Fruit fly (Drosophila melanogaster) whole organism, embryonic: ENCODE results near the gene CG5500.
A peak's percentile ranks its signal among the peaks of the same experiment; 100 is the strongest.

Source experiments
- Aef1 ChIP-seq: fragments of 200-800 bp; sonication (Bioruptor generic); IDR thresholded peaks from 3 replicates; pipeline ENCODE4 v1.3.6; 2022; ENCODE audit warnings: missing biosample characterization, missing genetic modification characterization
- CG1024 ChIP-seq: fragments of 200-800 bp; sonication (Bioruptor generic); IDR thresholded peaks from 2 replicates; pipeline ENCODE4 v1.3.6; 2022; ENCODE audit warnings: missing biosample characterization, missing genetic modification characterization
- CG10565 ChIP-seq: fragments of 200-800 bp; sonication (Bioruptor generic); optimal IDR thresholded peaks from 3 replicates; lab custom pipeline; 2016; ENCODE audit warnings: missing biosample characterization, mild to moderate bottlenecking, missing genetic modification characterization
- CG11456 ChIP-seq: fragments of 200-800 bp; sonication (Bioruptor generic); IDR thresholded peaks from 3 replicates; pipeline ENCODE4 v1.3.6; 2022; ENCODE audit warnings: missing biosample characterization, missing genetic modification characterization
- CG14014 ChIP-seq: fragments of 200-800 bp; sonication (Bioruptor generic); IDR thresholded peaks from 2 replicates; pipeline ENCODE4 v1.3.6; 2022; ENCODE audit warnings: missing biosample characterization, missing genetic modification characterization
- CG14050 ChIP-seq: fragments of 200-800 bp; sonication (Bioruptor generic); IDR thresholded peaks from 3 replicates; pipeline ENCODE4 v1.3.6; 2022; ENCODE audit warnings: missing biosample characterization, missing genetic modification characterization
- CG14441 ChIP-seq: fragments of 200-800 bp; sonication (Bioruptor generic); IDR thresholded peaks from 2 replicates; pipeline ENCODE4 v1.3.6; 2022; ENCODE audit warnings: missing biosample characterization, missing genetic modification characterization
- CG15269 ChIP-seq: fragments of 200-800 bp; sonication (Bioruptor generic); optimal IDR thresholded peaks from 2 replicates; lab custom pipeline; 2018; ENCODE audit warnings: missing biosample characterization, mild to moderate bottlenecking, missing genetic modification characterization, moderate library complexity
- CG15601 ChIP-seq: fragments of 200-800 bp; sonication (Bioruptor generic); optimal IDR thresholded peaks from 3 replicates; lab custom pipeline; 2019; ENCODE audit warnings: missing biosample characterization, mild to moderate bottlenecking, missing genetic modification characterization, moderate library complexity
- CG16779 ChIP-seq: fragments of 200-800 bp; sonication (Bioruptor generic); IDR thresholded peaks from 2 replicates; pipeline ENCODE4 v1.3.6; 2022; ENCODE audit warnings: missing biosample characterization, missing genetic modification characterization
- CG16863 ChIP-seq: fragments of 200-800 bp; sonication (Bioruptor generic); optimal IDR thresholded peaks from 3 replicates; lab custom pipeline; 2016; ENCODE audit warnings: missing biosample characterization, missing genetic modification characterization
- CG17361 ChIP-seq: fragments of 200-800 bp; sonication (Bioruptor generic); IDR thresholded peaks from 3 replicates; pipeline ENCODE4 v1.3.6; 2022; ENCODE audit warnings: missing biosample characterization, missing genetic modification characterization
- CG17568 ChIP-seq: fragments of 200-800 bp; sonication (Bioruptor generic); optimal IDR thresholded peaks from 2 replicates; lab custom pipeline; 2018; ENCODE audit warnings: missing biosample characterization, mild to moderate bottlenecking, missing genetic modification characterization, moderate library complexity
- CG31388 ChIP-seq: fragments of 200-800 bp; sonication (Bioruptor generic); optimal IDR thresholded peaks from 2 replicates; lab custom pipeline; 2016; ENCODE audit warnings: missing biosample characterization, missing genetic modification characterization
- CG32532 ChIP-seq: fragments of 200-800 bp; sonication (Bioruptor generic); IDR thresholded peaks from 2 replicates; pipeline ENCODE4 v1.3.6; 2022; ENCODE audit warnings: missing biosample characterization, missing genetic modification characterization
- CG34422 ChIP-seq: fragments of 200-800 bp; sonication (Bioruptor generic); IDR thresholded peaks from 3 replicates; pipeline ENCODE4 v1.3.6; 2022; ENCODE audit warnings: missing biosample characterization, missing genetic modification characterization
- CG3838 ChIP-seq: fragments of 200-800 bp; sonication (Bioruptor generic); optimal IDR thresholded peaks from 3 replicates; lab custom pipeline; 2016; ENCODE audit warnings: missing biosample characterization, missing genetic modification characterization
- CG4282 ChIP-seq: fragments of 200-800 bp; sonication (Bioruptor generic); optimal IDR thresholded peaks from 2 replicates; lab custom pipeline; 2016; ENCODE audit warnings: missing biosample characterization, missing genetic modification characterization
- CG5953 ChIP-seq: fragments of 200-800 bp; sonication (Bioruptor generic); IDR thresholded peaks from 2 replicates; pipeline ENCODE4 v1.3.6; 2022; ENCODE audit warnings: missing biosample characterization, missing genetic modification characterization
- CG6683 ChIP-seq: fragments of 200-800 bp; sonication (Bioruptor generic); optimal IDR thresholded peaks from 2 replicates; lab custom pipeline; 2017; ENCODE audit warnings: missing biosample characterization, mild to moderate bottlenecking, missing genetic modification characterization, missing genetic modification reagents
- CG7745 ChIP-seq: fragments of 200-800 bp; sonication (Bioruptor generic); optimal IDR thresholded peaks from 2 replicates; lab custom pipeline; 2018; ENCODE audit warnings: missing biosample characterization, mild to moderate bottlenecking, missing genetic modification characterization, moderate library complexity
- CG8089 ChIP-seq: fragments of 200-800 bp; sonication (Bioruptor generic); optimal IDR thresholded peaks from 3 replicates; lab custom pipeline; 2016; ENCODE audit warnings: missing biosample characterization, missing genetic modification characterization
- CG8281 ChIP-seq: fragments of 200-800 bp; sonication (Bioruptor generic); optimal IDR thresholded peaks from 2 replicates; lab custom pipeline; 2018; ENCODE audit warnings: missing biosample characterization, mild to moderate bottlenecking, missing genetic modification characterization, moderate library complexity
- CG8359 ChIP-seq: fragments of 200-800 bp; sonication (Bioruptor generic); optimal IDR thresholded peaks from 2 replicates; lab custom pipeline; 2017; ENCODE audit warnings: missing biosample characterization, mild to moderate bottlenecking, missing genetic modification characterization, borderline replicate concordance
- H15 ChIP-seq: fragments of 200-800 bp; sonication (Bioruptor generic); IDR thresholded peaks from 3 replicates; pipeline ENCODE4 v1.3.6; 2022; ENCODE audit warnings: missing biosample characterization, missing genetic modification characterization
- HLH3B ChIP-seq: fragments of 200-800 bp; sonication (Bioruptor generic); IDR thresholded peaks from 2 replicates; pipeline ENCODE4 v1.3.6; 2022; ENCODE audit warnings: missing biosample characterization, missing genetic modification characterization
- Hey ChIP-seq: fragments of 200-800 bp; sonication (Bioruptor generic); optimal IDR thresholded peaks from 3 replicates; lab custom pipeline; 2018; ENCODE audit warnings: missing biosample characterization, mild to moderate bottlenecking, missing genetic modification characterization
- NC2α ChIP-seq: fragments of 200-800 bp; sonication (Bioruptor generic); optimal IDR thresholded peaks from 2 replicates; lab custom pipeline; 2016; ENCODE audit warnings: missing biosample characterization, missing genetic modification characterization
- Oaz ChIP-seq: fragments of 200-800 bp; sonication (Bioruptor generic); IDR thresholded peaks from 2 replicates; pipeline ENCODE4 v1.3.6; 2022; ENCODE audit warnings: missing biosample characterization, missing genetic modification characterization
- Side ChIP-seq: fragments of 200-800 bp; sonication (Bioruptor generic); optimal IDR thresholded peaks from 2 replicates; lab custom pipeline; 2016; ENCODE audit warnings: missing biosample characterization, missing genetic modification characterization
- al ChIP-seq: fragments of 200-800 bp; sonication (Bioruptor generic); IDR thresholded peaks from 2 replicates; pipeline ENCODE4 v1.3.6; 2022; ENCODE audit warnings: missing biosample characterization, missing genetic modification characterization
- bab2 ChIP-seq: fragments of 200-800 bp; sonication (Bioruptor generic); optimal IDR thresholded peaks from 2 replicates; lab custom pipeline; 2016; ENCODE audit warnings: missing biosample characterization, missing genetic modification characterization
- bowl ChIP-seq: fragments of 200-800 bp; sonication (Bioruptor generic); IDR thresholded peaks from 2 replicates; pipeline ENCODE4 v1.3.6; 2022; ENCODE audit warnings: missing biosample characterization, missing genetic modification characterization
- chinmo ChIP-seq: fragments of 200-800 bp; sonication (Bioruptor generic); IDR thresholded peaks from 4 replicates; pipeline ENCODE4 v1.3.6; 2022; ENCODE audit warnings: missing biosample characterization, missing genetic modification characterization; ENCODE audit not compliant: partially characterized antibody
- ci ChIP-seq: fragments of 200-800 bp; sonication (Bioruptor generic); IDR thresholded peaks from 3 replicates; pipeline ENCODE4 v1.3.6; 2022; ENCODE audit warnings: missing biosample characterization, missing genetic modification characterization
- croc ChIP-seq: fragments of 200-800 bp; sonication (Bioruptor generic); conservative IDR thresholded peaks from 3 replicates; pipeline ENCODE4 v1.3.6; 2022; ENCODE audit warnings: missing biosample characterization, missing genetic modification characterization
- crol ChIP-seq: fragments of 200-800 bp; sonication (Bioruptor generic); IDR thresholded peaks from 2 replicates; pipeline ENCODE4 v1.3.6; 2022; ENCODE audit warnings: missing biosample characterization, missing genetic modification characterization
- dmrt11E ChIP-seq: fragments of 200-800 bp; sonication (Bioruptor generic); optimal IDR thresholded peaks from 3 replicates; lab custom pipeline; 2018; ENCODE audit warnings: missing biosample characterization, mild to moderate bottlenecking, missing genetic modification characterization, moderate library complexity
- gcm ChIP-seq: fragments of 200-800 bp; sonication (Bioruptor generic); optimal IDR thresholded peaks from 2 replicates; lab custom pipeline; 2019; ENCODE audit warnings: missing biosample characterization, mild to moderate bottlenecking, missing genetic modification characterization, moderate library complexity
- hb ChIP-seq: fragments of 200-800 bp; sonication (Bioruptor generic); IDR thresholded peaks from 3 replicates; pipeline ENCODE4 v1.3.6; 2022; ENCODE audit warnings: missing biosample characterization, missing genetic modification characterization; ENCODE audit not compliant: partially characterized antibody
- hbn ChIP-seq: fragments of 200-800 bp; sonication (Bioruptor generic); IDR thresholded peaks from 2 replicates; pipeline ENCODE4 v1.3.6; 2022; ENCODE audit warnings: missing biosample characterization, missing genetic modification characterization; ENCODE audit not compliant: partially characterized antibody
- kay ChIP-seq: fragments of 200-800 bp; sonication (Bioruptor generic); optimal IDR thresholded peaks from 2 replicates; lab custom pipeline; 2016; ENCODE audit warnings: missing biosample characterization, missing genetic modification characterization
- nmo ChIP-seq: fragments of 200-800 bp; sonication (Bioruptor generic); optimal IDR thresholded peaks from 2 replicates; lab custom pipeline; 2018; ENCODE audit warnings: missing biosample characterization, mild to moderate bottlenecking, missing genetic modification characterization, moderate library complexity
- onecut ChIP-seq: fragments of 200-800 bp; sonication (Bioruptor generic); IDR thresholded peaks from 2 replicates; pipeline ENCODE4 v1.3.6; 2022; ENCODE audit warnings: missing biosample characterization, missing genetic modification characterization
- pan ChIP-seq, 4 experiments: fragments of >200 bp in 3 of 4; fragments of 200-800 bp in 1 of 4; sonication (Bioruptor generic) in 1 of 4; optimal IDR thresholded peaks in 3 of 4; IDR thresholded peaks in 1 of 4; 2 replicates each; pipeline versions ENCODE4 v1.3.6 to Lab custom; 2017 to 2022; ENCODE audit warnings: missing biosample characterization in 2 of 4, missing genetic modification characterization in 2 of 4, mixed read lengths in 1 of 4
- pb ChIP-seq: fragments of 200-800 bp; sonication (Bioruptor generic); optimal IDR thresholded peaks from 3 replicates; lab custom pipeline; 2016; ENCODE audit warnings: missing biosample characterization, missing genetic modification characterization
- pita ChIP-seq: fragments of 200-800 bp; sonication (Bioruptor generic); optimal IDR thresholded peaks from 2 replicates; lab custom pipeline; 2017; ENCODE audit warnings: missing biosample characterization, mild to moderate bottlenecking, missing genetic modification characterization
- sqz ChIP-seq: fragments of 200-800 bp; sonication (Bioruptor generic); optimal IDR thresholded peaks from 3 replicates; lab custom pipeline; 2018; ENCODE audit warnings: missing biosample characterization, mild to moderate bottlenecking, missing genetic modification characterization
- twi ChIP-seq: fragments of 200-800 bp; optimal IDR thresholded peaks from 2 replicates; lab custom pipeline; 2019; ENCODE audit warnings: missing biosample characterization, mild to moderate bottlenecking, missing genetic modification characterization, moderate library complexity
- vnd ChIP-seq: fragments of 200-800 bp; sonication (Bioruptor generic); IDR thresholded peaks from 3 replicates; pipeline ENCODE4 v1.3.6; 2022; ENCODE audit warnings: missing biosample characterization, missing genetic modification characterization; ENCODE audit not compliant: partially characterized antibody
- zen2 ChIP-seq: fragments of 200-800 bp; sonication (Bioruptor generic); IDR thresholded peaks from 3 replicates; pipeline ENCODE4 v1.3.6; 2022; ENCODE audit warnings: missing biosample characterization, missing genetic modification characterization; ENCODE audit not compliant: partially characterized antibody

The CG5500 gene

DNA sequence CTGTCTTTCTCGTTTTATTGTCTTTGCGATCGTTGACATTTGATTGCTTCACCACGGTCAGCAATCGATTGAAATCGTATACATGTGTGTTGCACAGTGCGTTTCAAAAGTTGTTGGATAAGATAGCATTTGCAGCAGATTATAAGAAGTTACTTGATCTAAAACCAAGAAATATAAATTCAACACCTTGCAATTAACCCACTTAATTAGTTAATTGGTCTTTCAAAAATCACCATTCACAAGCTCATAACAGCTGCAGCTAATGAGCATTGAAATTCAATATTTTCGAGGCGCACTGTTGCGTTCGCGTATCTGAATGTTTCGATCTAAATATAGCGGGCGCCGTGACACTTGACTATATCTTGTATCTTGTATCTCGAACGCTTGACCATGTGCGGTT is 16.3 kb downstream of the CG5500 start (continued):
- no peak for TF ChIP-seq CG31388 (GFP tag; lab: Kevin White, UChicago)
- no peak for TF ChIP-seq pan (optimal IDR thresholded peaks at IDR 0.05; lab: Kevin White, UChicago)
- no peak for TF ChIP-seq pan (GFP tag; optimal IDR thresholded peaks at IDR 0.05 in 1 of 2, IDR thresholded peaks at IDR 0.05 in 1 of 2)
- TF ChIP-seq gcm (GFP tag; lab: Kevin White, UChicago), result no peak
- peak; percentile 33 for TF ChIP-seq dmrt11E (tag; lab: Kevin White, UChicago)
- no peak for TF ChIP-seq CG8281 (tag; lab: Kevin White, UChicago)
- TF ChIP-seq hb (GFP tag; lab: Robert Waterston, UW), result no peak
- no peak for TF ChIP-seq CG5953 (GFP tag; lab: Robert Waterston, UW)
- TF ChIP-seq al (GFP tag; lab: Robert Waterston, UW), result no peak
- no peak for TF ChIP-seq CG6683 (GFP tag; lab: Kevin White, UChicago)
- TF ChIP-seq CG14014 (GFP tag; lab: Robert Waterston, UW), result peak; percentile 33; the same call in 1 of the 2 replicates
- peak; percentile 18 for TF ChIP-seq twi (tag; lab: Kevin White, UChicago)
- TF ChIP-seq onecut (GFP tag; lab: Robert Waterston, UW), result peak; percentile 50
- TF ChIP-seq kay, result no peak
- no peak for TF ChIP-seq CG10565 (GFP tag; lab: Kevin White, UChicago)
- TF ChIP-seq CG11456 (GFP tag; lab: Robert Waterston, UW), result no peak
- no peak for TF ChIP-seq Hey (tag; lab: Kevin White, UChicago)
- TF ChIP-seq CG32532, result peak; percentile 26; the same call in 1 of the 2 replicates
- no peak for TF ChIP-seq zen2 (GFP tag; lab: Robert Waterston, UW)
- no peak for TF ChIP-seq CG34422 (GFP tag; lab: Robert Waterston, UW)
- TF ChIP-seq CG17361 (GFP tag; lab: Robert Waterston, UW), result 0 out of 3 replicates have a peak, but pooled peaks have one; percentile 23
- TF ChIP-seq CG16863 (GFP tag; lab: Kevin White, UChicago), result no peak
- no peak for TF ChIP-seq hbn (GFP tag; lab: Robert Waterston, UW)
- no peak for TF ChIP-seq CG14050
- no peak for TF ChIP-seq CG1024 (GFP tag; lab: Robert Waterston, UW)
- TF ChIP-seq ci, result peak; percentile 19; the same call in 1 of the 3 replicates
- TF ChIP-seq CG8089, result no peak
- TF ChIP-seq H15, result 0 out of 3 replicates have a peak, but pooled peaks have one; percentile 9
- TF ChIP-seq bowl (GFP tag; lab: Robert Waterston, UW), result no peak
- peak; percentile 66 for TF ChIP-seq CG15269 (tag; lab: Kevin White, UChicago)
- TF ChIP-seq pb, result no peak
- TF ChIP-seq bab2 (GFP tag; lab: Kevin White, UChicago), result no peak
- TF ChIP-seq Aef1, result 0 out of 3 replicates have a peak, but pooled peaks have one; percentile 11
- TF ChIP-seq HLH3B (GFP tag; lab: Robert Waterston, UW), result no peak
- TF ChIP-seq NC2α (GFP tag; lab: Kevin White, UChicago), result no peak
- TF ChIP-seq CG14441 (GFP tag; lab: Robert Waterston, UW), result peak; percentile 42; the same call in 1 of the 2 replicates
- no peak for TF ChIP-seq CG8359 (GFP tag; lab: Kevin White, UChicago)
- peak; percentile 41 for TF ChIP-seq CG15601 (tag; lab: Kevin White, UChicago)
- no peak for TF ChIP-seq CG3838 (GFP tag; lab: Kevin White, UChicago)
- no peak for TF ChIP-seq chinmo (GFP tag; lab: Robert Waterston, UW)
- TF ChIP-seq nmo, result peak; percentile 48
- TF ChIP-seq Oaz (GFP tag; lab: Robert Waterston, UW), result no peak; the same call in 1 of the 2 replicates
- no peak for TF ChIP-seq CG4282 (GFP tag; lab: Kevin White, UChicago)
- no peak for TF ChIP-seq pita (GFP tag; lab: Kevin White, UChicago)
- TF ChIP-seq croc, result no peak
- TF ChIP-seq crol (GFP tag; lab: Robert Waterston, UW), result no peak
- no peak for TF ChIP-seq CG16779 (GFP tag; lab: Robert Waterston, UW)
- TF ChIP-seq Side (GFP tag; lab: Kevin White, UChicago), result no peak
- no peak for TF ChIP-seq vnd (GFP tag; lab: Robert Waterston, UW)
- no peak for TF ChIP-seq CG7745
- no peak for TF ChIP-seq CG17568
- no peak for TF ChIP-seq sqz (GFP tag; lab: Kevin White, UChicago)
